Worm (Caenorhabditis elegans) whole organism, L4 larva: ENCODE measurements around the gene ZK1037.6.

Source experiments
- aly-2 ChIP-seq: sonication (generic microtip); optimal IDR thresholded peaks from 2 replicates; lab custom pipeline; 2018; ENCODE audit warnings: missing biosample characterization, missing genetic modification characterization
- ama-1 ChIP-seq: fragments of 150-350 bp; optimal IDR thresholded peaks from 2 replicates; lab custom pipeline; 2014; ENCODE audit warnings: inconsistent platforms, mixed read lengths
- ceh-28 ChIP-seq: fragments of 150-350 bp; optimal IDR thresholded peaks from 2 replicates; lab custom pipeline; 2014; ENCODE audit warnings: missing biosample characterization, missing genetic modification reagents, missing genetic modification characterization
- ceh-82 ChIP-seq: sonication (generic microtip); optimal IDR thresholded peaks from 2 replicates; lab custom pipeline; 2017; ENCODE audit warnings: missing biosample characterization, missing genetic modification characterization
- nhr-77 ChIP-seq: fragments of 150-350 bp; optimal IDR thresholded peaks from 2 replicates; lab custom pipeline; 2014; ENCODE audit warnings: missing biosample characterization, missing genetic modification characterization
- pha-4 ChIP-seq, 2 experiments: fragments of 150-350 bp in 1 of 2; fragments of 200-800 bp in 1 of 2; sonication (Bioruptor generic) in 1 of 2; IDR thresholded peaks in 1 of 2; optimal IDR thresholded peaks in 1 of 2; 2 replicates each; pipeline versions ENCODE4 v1.3.6 to Lab custom; 2014 to 2022; ENCODE audit warnings: missing genetic modification characterization in 2 of 2, missing genetic modification reagents in 2 of 2, missing biosample characterization in 1 of 2, missing compliant biosample characterization in 1 of 2
- snpc-4 ChIP-seq: fragments of 150-350 bp; optimal IDR thresholded peaks from 2 replicates; lab custom pipeline; 2014; ENCODE audit warnings: missing biosample characterization, missing genetic modification characterization
- unc-39 ChIP-seq: sonication (generic microtip); optimal IDR thresholded peaks from 2 replicates; lab custom pipeline; 2017; ENCODE audit warnings: missing biosample characterization, missing genetic modification characterization
- ztf-11 ChIP-seq: fragments of 150-350 bp; optimal IDR thresholded peaks from 2 replicates; lab custom pipeline; 2014; ENCODE audit warnings: missing biosample characterization, missing genetic modification characterization

DNA sequence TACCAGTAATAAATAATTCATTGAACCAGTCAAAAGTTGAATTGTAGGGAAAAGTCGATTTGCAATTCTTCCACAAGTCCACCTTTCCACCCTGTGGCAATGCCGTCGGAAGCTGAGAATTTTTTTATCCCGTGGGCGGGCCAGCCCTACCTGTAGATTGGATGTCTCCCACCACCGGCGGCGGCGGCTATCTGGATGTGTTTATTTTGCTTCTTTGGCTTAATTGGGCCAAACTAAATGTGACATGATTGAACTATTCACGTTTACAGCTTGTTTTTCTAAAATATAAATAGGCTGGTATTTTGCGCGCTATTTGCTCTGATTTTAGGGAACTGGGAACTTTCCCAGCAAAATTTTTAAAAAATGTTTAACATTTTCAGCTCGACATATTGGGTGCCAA, 16.9 kb upstream of the ZK1037.6 start, which contains the start of gene wrt-8:
- no peak for TF ChIP-seq snpc-4
- no peak for TF ChIP-seq ceh-82
- TF ChIP-seq nhr-77 (tag; lab: Kevin White, UChicago) = no peak
- TF ChIP-seq pha-4 (GFP tag; IDR thresholded peaks at IDR 0.05; lab: Robert Waterston, UW) = no peak
- no peak for TF ChIP-seq pha-4 (tag; optimal IDR thresholded peaks at IDR 0.05; lab: Kevin White, UChicago)
- no peak for TF ChIP-seq ama-1 (lab: Kevin White, UChicago)
- no peak for TF ChIP-seq unc-39 (tag; lab: Kevin White, UChicago)
- no peak for TF ChIP-seq ztf-11 (tag; lab: Kevin White, UChicago)
- no peak for TF ChIP-seq aly-2 (tag; lab: Kevin White, UChicago)
- no peak for TF ChIP-seq ceh-28
